Fruit fly (Drosophila melanogaster) whole organism, embryonic: ENCODE results near the gene CG31871.

Experiments
- Blimp-1 ChIP-seq: fragments of 200-800 bp; sonication (Bioruptor generic); optimal IDR thresholded peaks from 3 replicates; lab custom pipeline; 2018; ENCODE audit warnings: missing biosample characterization, missing genetic modification characterization, mild to moderate bottlenecking, moderate library complexity, missing genetic modification reagents
- CG10959 ChIP-seq: fragments of 200-800 bp; sonication (Bioruptor generic); IDR thresholded peaks from 2 replicates; pipeline ENCODE4 v1.3.6; 2022; ENCODE audit warnings: missing biosample characterization, missing genetic modification characterization
- CG1233 ChIP-seq: fragments of 200-800 bp; sonication (Bioruptor generic); optimal IDR thresholded peaks from 4 replicates; lab custom pipeline; 2018; ENCODE audit warnings: missing biosample characterization, mild to moderate bottlenecking, missing genetic modification characterization
- CG1603 ChIP-seq: fragments of 200-800 bp; sonication (Bioruptor generic); optimal IDR thresholded peaks from 2 replicates; lab custom pipeline; 2019; ENCODE audit warnings: missing biosample characterization, mild to moderate bottlenecking, missing genetic modification characterization, moderate library complexity
- CG16863 ChIP-seq: fragments of 200-800 bp; sonication (Bioruptor generic); optimal IDR thresholded peaks from 3 replicates; lab custom pipeline; 2016; ENCODE audit warnings: missing biosample characterization, missing genetic modification characterization
- CG17612 ChIP-seq: fragments of 200-800 bp; sonication (Bioruptor generic); IDR thresholded peaks from 2 replicates; pipeline ENCODE4 v1.3.6; 2022; ENCODE audit warnings: missing biosample characterization, missing genetic modification characterization
- CG34376 ChIP-seq: fragments of 200-800 bp; sonication (Bioruptor generic); optimal IDR thresholded peaks from 2 replicates; lab custom pipeline; 2018; ENCODE audit warnings: missing biosample characterization, mild to moderate bottlenecking, missing genetic modification characterization
- CG3726 ChIP-seq: fragments of 200-800 bp; sonication (Bioruptor generic); IDR thresholded peaks from 3 replicates; pipeline ENCODE4, ENCODE4 v1.3.6; 2022; ENCODE audit warnings: missing biosample characterization, missing genetic modification characterization
- CG5180 ChIP-seq: fragments of 200-800 bp; sonication (Bioruptor generic); optimal IDR thresholded peaks from 3 replicates; lab custom pipeline; 2017; ENCODE audit warnings: missing biosample characterization, missing genetic modification characterization, mild to moderate bottlenecking, moderate library complexity, missing genetic modification reagents
- CG6654 ChIP-seq: fragments of 200-800 bp; sonication (Bioruptor generic); optimal IDR thresholded peaks from 2 replicates; lab custom pipeline; 2017; ENCODE audit warnings: missing biosample characterization, mild to moderate bottlenecking, missing genetic modification characterization
- CG8765 ChIP-seq: fragments of 200-800 bp; sonication (Bioruptor generic); IDR thresholded peaks from 2 replicates; pipeline ENCODE4 v1.3.6; 2022; ENCODE audit warnings: missing biosample characterization, missing genetic modification characterization
- CG9609 ChIP-seq: fragments of 200-800 bp; sonication (Bioruptor generic); optimal IDR thresholded peaks from 3 replicates; lab custom pipeline; 2016; ENCODE audit warnings: missing biosample characterization, missing genetic modification characterization
- CG9817 ChIP-seq: fragments of 200-800 bp; sonication (Bioruptor generic); optimal IDR thresholded peaks from 2 replicates; lab custom pipeline; 2018; ENCODE audit warnings: missing biosample characterization, mild to moderate bottlenecking, missing genetic modification characterization, moderate library complexity
- Deaf1 ChIP-seq: fragments of 200-800 bp; optimal IDR thresholded peaks from 3 replicates; lab custom pipeline; 2019; ENCODE audit warnings: missing biosample characterization, mild to moderate bottlenecking, missing genetic modification characterization, moderate library complexity
- ERR ChIP-seq: fragments of 200-800 bp; sonication (Bioruptor generic); optimal IDR thresholded peaks from 2 replicates; lab custom pipeline; 2016; ENCODE audit warnings: missing biosample characterization, missing genetic modification characterization
- Ets65A ChIP-seq: fragments of 200-800 bp; sonication (Bioruptor generic); peaks from one replicate; lab custom pipeline; 2016; ENCODE audit warnings: missing biosample characterization, missing genetic modification characterization
- Hand ChIP-seq: fragments of 200-800 bp; sonication (Bioruptor generic); optimal IDR thresholded peaks from 2 replicates; lab custom pipeline; 2017; ENCODE audit warnings: mild to moderate bottlenecking, missing biosample characterization, missing genetic modification reagents, missing genetic modification characterization
- Hr51 ChIP-seq, 2 experiments: fragments of 200-800 bp; sonication (Bioruptor generic); optimal IDR thresholded peaks; 2 replicates in 1 of 2; 3 replicates in 1 of 2; lab custom pipeline; 2016 to 2018; ENCODE audit warnings: missing biosample characterization in 2 of 2, missing genetic modification characterization in 2 of 2, mild to moderate bottlenecking in 1 of 2, moderate library complexity in 1 of 2
- Mes4 ChIP-seq: fragments of 200-800 bp; sonication (Bioruptor generic); optimal IDR thresholded peaks from 2 replicates; lab custom pipeline; 2016; ENCODE audit warnings: missing biosample characterization, missing genetic modification characterization
- Nf-YC ChIP-seq: fragments of 200-800 bp; optimal IDR thresholded peaks from 3 replicates; lab custom pipeline; 2019; ENCODE audit warnings: missing biosample characterization, mild to moderate bottlenecking, missing genetic modification characterization, moderate library complexity
- Oaz ChIP-seq: fragments of 200-800 bp; sonication (Bioruptor generic); IDR thresholded peaks from 2 replicates; pipeline ENCODE4 v1.3.6; 2022; ENCODE audit warnings: missing biosample characterization, missing genetic modification characterization
- Taf1 ChIP-seq: fragments of 200-800 bp; sonication (Bioruptor generic); IDR thresholded peaks from 2 replicates; pipeline ENCODE4 v1.3.6; 2022; ENCODE audit warnings: missing biosample characterization, missing genetic modification characterization
- Vsx1 ChIP-seq: fragments of 200-800 bp; sonication (Bioruptor generic); optimal IDR thresholded peaks from 2 replicates; lab custom pipeline; 2017; ENCODE audit warnings: missing biosample characterization, mild to moderate bottlenecking, missing genetic modification characterization, missing genetic modification reagents
- al ChIP-seq: fragments of 200-800 bp; sonication (Bioruptor generic); IDR thresholded peaks from 2 replicates; pipeline ENCODE4 v1.3.6; 2022; ENCODE audit warnings: missing biosample characterization, missing genetic modification characterization
- ase ChIP-seq: fragments of 200-800 bp; sonication (Bioruptor generic); IDR thresholded peaks from 3 replicates; pipeline ENCODE4 v1.3.6; 2022; ENCODE audit warnings: missing biosample characterization, missing genetic modification characterization
- ato ChIP-seq: fragments of 200-800 bp; sonication (Bioruptor generic); IDR thresholded peaks from 2 replicates; pipeline ENCODE4 v1.3.6; 2022; ENCODE audit warnings: missing biosample characterization, missing genetic modification characterization; ENCODE audit not compliant: partially characterized antibody
- az2 ChIP-seq: fragments of 200-800 bp; sonication (Bioruptor generic); optimal IDR thresholded peaks from 3 replicates; lab custom pipeline; 2016; ENCODE audit warnings: missing biosample characterization, missing genetic modification characterization
- dati ChIP-seq: fragments of 200-800 bp; sonication (Bioruptor generic); IDR thresholded peaks from 2 replicates; pipeline ENCODE4 v1.3.6; 2022; ENCODE audit warnings: missing biosample characterization, missing genetic modification characterization
- dm ChIP-seq: fragments of 200-800 bp; sonication (Bioruptor generic); optimal IDR thresholded peaks from 3 replicates; lab custom pipeline; 2016; ENCODE audit warnings: missing biosample characterization, missing genetic modification characterization
- ems ChIP-seq: fragments of 200-800 bp; sonication (Bioruptor generic); optimal IDR thresholded peaks from 3 replicates; lab custom pipeline; 2016; ENCODE audit warnings: missing biosample characterization, missing genetic modification characterization
- en ChIP-seq: fragments of 200-800 bp; sonication (Bioruptor generic); optimal IDR thresholded peaks from 2 replicates; lab custom pipeline; 2016; ENCODE audit warnings: missing biosample characterization, missing genetic modification characterization
- exex ChIP-seq: fragments of 200-800 bp; sonication (Bioruptor generic); optimal IDR thresholded peaks from 4 replicates; lab custom pipeline; 2018; ENCODE audit warnings: missing biosample characterization, mild to moderate bottlenecking, missing genetic modification characterization, moderate library complexity
- fd102C ChIP-seq: fragments of 200-800 bp; sonication (Bioruptor generic); optimal IDR thresholded peaks from 2 replicates; lab custom pipeline; 2018; ENCODE audit warnings: missing biosample characterization, mild to moderate bottlenecking, missing genetic modification characterization, moderate library complexity
- ken ChIP-seq: fragments of 200-800 bp; sonication (Bioruptor generic); IDR thresholded peaks from 3 replicates; pipeline ENCODE4 v1.3.6; 2022; ENCODE audit warnings: missing biosample characterization, missing genetic modification characterization
- klu ChIP-seq: fragments of 200-800 bp; sonication (Bioruptor generic); IDR thresholded peaks from 2 replicates; pipeline ENCODE4 v1.3.6; 2022; ENCODE audit warnings: missing biosample characterization, missing genetic modification characterization
- lilli ChIP-seq: fragments of 200-800 bp; sonication (Bioruptor generic); optimal IDR thresholded peaks from 3 replicates; lab custom pipeline; 2016; ENCODE audit warnings: missing biosample characterization, missing genetic modification characterization
- mam ChIP-seq: fragments of 200-800 bp; sonication (Bioruptor generic); optimal IDR thresholded peaks from 3 replicates; lab custom pipeline; 2016; ENCODE audit warnings: missing biosample characterization, missing genetic modification characterization
- odd ChIP-seq: fragments of 200-800 bp; sonication (Bioruptor generic); optimal IDR thresholded peaks from 2 replicates; lab custom pipeline; 2017; ENCODE audit warnings: missing biosample characterization, mild to moderate bottlenecking, missing genetic modification characterization
- p53 ChIP-seq: fragments of 200-800 bp; sonication (Bioruptor generic); optimal IDR thresholded peaks from 2 replicates; lab custom pipeline; 2016; ENCODE audit warnings: missing biosample characterization, missing genetic modification characterization
- peb ChIP-seq: fragments of 200-800 bp; sonication (Bioruptor generic); IDR thresholded peaks from 2 replicates; pipeline ENCODE4 v1.3.6; 2022; ENCODE audit warnings: missing biosample characterization, missing genetic modification characterization
- prd ChIP-seq, 3 experiments: fragments of >200 bp in 2 of 3; fragments of 200-800 bp in 1 of 3; sonication (Bioruptor generic) in 1 of 3; optimal IDR thresholded peaks in 2 of 3; IDR thresholded peaks in 1 of 3; 2 replicates in 2 of 3; 3 replicates in 1 of 3; pipeline versions ENCODE4 v1.3.6 to Lab custom; 2017 to 2022; ENCODE audit warnings: missing biosample characterization in 1 of 3, missing genetic modification characterization in 1 of 3
- ranshi ChIP-seq: fragments of 200-800 bp; sonication (Bioruptor generic); IDR thresholded peaks from 2 replicates; pipeline ENCODE4 v1.3.6; 2022; ENCODE audit warnings: missing biosample characterization, missing genetic modification characterization
- sd ChIP-seq: fragments of 200-800 bp; sonication (Bioruptor generic); optimal IDR thresholded peaks from 3 replicates; lab custom pipeline; 2018; ENCODE audit warnings: missing biosample characterization, mild to moderate bottlenecking, missing genetic modification characterization, moderate library complexity
- sima ChIP-seq: fragments of 200-800 bp; sonication (Bioruptor generic); optimal IDR thresholded peaks from 2 replicates; lab custom pipeline; 2016; ENCODE audit warnings: missing biosample characterization, missing genetic modification characterization
- so ChIP-seq: fragments of 200-800 bp; sonication (Bioruptor generic); IDR thresholded peaks from 3 replicates; pipeline ENCODE4 v1.3.6; 2022; ENCODE audit warnings: missing biosample characterization, missing genetic modification characterization
- sug ChIP-seq: fragments of 200-800 bp; optimal IDR thresholded peaks from 2 replicates; lab custom pipeline; 2019; ENCODE audit warnings: missing biosample characterization, mild to moderate bottlenecking, missing genetic modification characterization, moderate library complexity
- tgo ChIP-seq: fragments of 200-800 bp; sonication (Bioruptor generic); IDR thresholded peaks from 3 replicates; pipeline ENCODE4 v1.3.6; 2022; ENCODE audit warnings: missing biosample characterization, missing genetic modification characterization
- tup ChIP-seq: fragments of 200-800 bp; sonication (Bioruptor generic); optimal IDR thresholded peaks from 2 replicates; lab custom pipeline; 2016; ENCODE audit warnings: missing biosample characterization, mild to moderate bottlenecking, missing genetic modification characterization, moderate library complexity
- tx ChIP-seq: fragments of 200-800 bp; sonication (Bioruptor generic); optimal IDR thresholded peaks from 2 replicates; lab custom pipeline; 2016; ENCODE audit warnings: missing biosample characterization, missing genetic modification characterization
- vnd ChIP-seq: fragments of 200-800 bp; sonication (Bioruptor generic); IDR thresholded peaks from 3 replicates; pipeline ENCODE4 v1.3.6; 2022; ENCODE audit warnings: missing biosample characterization, missing genetic modification characterization; ENCODE audit not compliant: partially characterized antibody
- zen2 ChIP-seq: fragments of 200-800 bp; sonication (Bioruptor generic); IDR thresholded peaks from 3 replicates; pipeline ENCODE4 v1.3.6; 2022; ENCODE audit warnings: missing biosample characterization, missing genetic modification characterization; ENCODE audit not compliant: partially characterized antibody

Gene CG31871

dm6 chr2L:10697992-10698391 lies 36.1 kb downstream of the CG31871 start, which contains the start of gene CG7300 (continued):
- TF ChIP-seq tup (no peak), sd (no peak), dati (GFP tag; lab: Robert Waterston, UW) (no peak), CG9817 (tag; lab: Kevin White, UChicago) (peak; percentile 41), CG5180 (GFP tag; lab: Kevin White, UChicago) (no peak), CG3726 (GFP tag; lab: Robert Waterston, UW) (no peak), ato (no peak), prd (optimal IDR thresholded peaks at IDR 0.05; lab: Kevin White, UChicago) (no peak), prd (GFP tag; IDR thresholded peaks at IDR 0.05; lab: Robert Waterston, UW) (peak; percentile 66; the same call in 2 of the 3 replicates), al (GFP tag; lab: Robert Waterston, UW) (peak; percentile 73), ranshi (GFP tag; lab: Robert Waterston, UW) (no peak), az2 (peak; percentile 31), sima (GFP tag; lab: Kevin White, UChicago) (no peak), odd (GFP tag; lab: Kevin White, UChicago) (no peak), Taf1 (GFP tag; lab: Robert Waterston, UW) (peak; percentile 72), CG6654 (GFP tag; lab: Kevin White, UChicago) (no peak), CG16863 (GFP tag; lab: Kevin White, UChicago) (no peak), lilli (GFP tag; lab: Kevin White, UChicago) (peak; percentile 62), CG8765 (GFP tag; lab: Robert Waterston, UW) (no peak), zen2 (GFP tag; lab: Robert Waterston, UW) (no peak), ERR (GFP tag; lab: Kevin White, UChicago) (no peak), Vsx1 (no peak), peb (GFP tag; lab: Robert Waterston, UW) (peak; percentile 31; the same call in 1 of the 2 replicates), sug (tag; lab: Kevin White, UChicago) (no peak), so (GFP tag; lab: Robert Waterston, UW) (no peak), CG10959 (GFP tag; lab: Robert Waterston, UW) (no peak), Deaf1 (tag; lab: Kevin White, UChicago) (no peak), tx (GFP tag; lab: Kevin White, UChicago) (no peak), Hr51 (GFP tag; optimal IDR thresholded peaks at IDR 0.05; lab: Kevin White, UChicago) (peak; percentile 6 to 40), klu (GFP tag; lab: Robert Waterston, UW) (no peak), Nf-YC (tag; lab: Kevin White, UChicago) (no peak), vnd (GFP tag; lab: Robert Waterston, UW) (no peak), exex (tag; lab: Kevin White, UChicago) (no peak), dm (no peak), Mes4 (GFP tag; lab: Kevin White, UChicago) (no peak), tgo (GFP tag; lab: Robert Waterston, UW) (peak; percentile 65), CG1603 (tag; lab: Kevin White, UChicago) (peak; percentile 48), Oaz (GFP tag; lab: Robert Waterston, UW) (no peak), fd102C (GFP tag; lab: Kevin White, UChicago) (no peak), mam (peak; percentile 40), CG9609 (GFP tag; lab: Kevin White, UChicago) (peak; percentile 28), p53 (no peak), CG1233 (GFP tag; lab: Kevin White, UChicago) (peak; percentile 52), ase (GFP tag; lab: Robert Waterston, UW) (peak; percentile 33; the same call in 1 of the 3 replicates), ken (GFP tag; lab: Robert Waterston, UW) (no peak), Hand (GFP tag; lab: Kevin White, UChicago) (no peak), CG17612 (0 out of 2 replicates have a peak, but pooled peaks have one; percentile 25), en (GFP tag; lab: Kevin White, UChicago) (no peak), ems (peak; percentile 29), Ets65A (GFP tag; lab: Kevin White, UChicago) (peak; percentile 90), CG34376 (GFP tag; lab: Kevin White, UChicago) (no peak), Blimp-1 (GFP tag; lab: Kevin White, UChicago) (peak; percentile 70)
